Fruit fly (Drosophila melanogaster): Measurements from ENCODE around the gene Apl.

The Apl gene

DNA sequence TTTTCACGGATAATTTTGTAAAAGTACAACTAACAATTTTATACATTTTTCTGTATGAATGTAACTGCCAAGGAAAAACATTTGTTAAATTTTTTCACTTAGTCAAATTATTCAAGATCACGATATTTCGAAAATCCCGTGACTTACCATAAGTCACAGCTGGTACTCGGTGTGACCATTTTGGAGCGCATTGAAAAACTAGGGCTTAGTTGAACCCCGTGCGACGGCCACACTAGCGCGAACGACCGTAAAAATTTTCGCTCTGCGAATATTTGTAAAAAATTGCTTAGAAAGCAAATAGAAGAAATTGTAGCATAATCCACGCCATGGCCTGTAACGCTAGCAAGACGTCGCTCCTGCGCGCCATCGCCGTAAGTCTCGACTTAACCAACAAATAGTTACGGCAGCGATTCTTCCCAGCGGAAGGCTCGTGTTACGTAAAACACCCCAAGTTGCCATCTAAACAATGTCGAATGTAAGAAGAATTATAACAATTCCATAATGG, 10.9 kb upstream of the Apl start, which contains the start of gene UQCR-C2 (continued):
- no peak for TF ChIP-seq B-H1 (GFP tag; IDR thresholded peaks at IDR 0.05)
- peak; percentile 93 for TF ChIP-seq pzg (GFP tag; optimal IDR thresholded peaks at IDR 0.05)
- TF ChIP-seq CG31441 (GFP tag; IDR thresholded peaks at IDR 0.05): peak; percentile 96
- TF ChIP-seq chif (GFP tag; optimal IDR thresholded peaks at IDR 0.05): no peak
- no peak for TF ChIP-seq p53 (GFP tag; optimal IDR thresholded peaks at IDR 0.05)
- TF ChIP-seq HLHmδ (GFP tag; optimal IDR thresholded peaks at IDR 0.05): no peak
- peak; percentile 19; the same call in 1 of the 3 replicates for TF ChIP-seq CG6791 (GFP tag; IDR thresholded peaks at IDR 0.05; ENCODE audit: partially characterized antibody)
- TF ChIP-seq gsb-n (tag; optimal IDR thresholded peaks at IDR 0.05): no peak
- TF ChIP-seq Atf-2 (GFP tag; optimal IDR thresholded peaks at IDR 0.05): no peak
- TF ChIP-seq CG15479 (GFP tag; optimal IDR thresholded peaks at IDR 0.05): no peak
- TF ChIP-seq tx (GFP tag; optimal IDR thresholded peaks at IDR 0.05): no peak
- TF ChIP-seq run (tag; optimal IDR thresholded peaks at IDR 0.05): no peak
- peak; percentile 9 for TF ChIP-seq Max (GFP tag; optimal IDR thresholded peaks at IDR 0.05)
- TF ChIP-seq CG10321 (GFP tag; IDR thresholded peaks at IDR 0.05): no peak
- TF ChIP-seq Lpt (GFP tag; optimal IDR thresholded peaks at IDR 0.05): no peak
- TF ChIP-seq CG17912 (GFP tag; optimal IDR thresholded peaks at IDR 0.05): peak; percentile 55
- no peak for TF ChIP-seq onecut (GFP tag; IDR thresholded peaks at IDR 0.05)
- TF ChIP-seq fd64A (GFP tag; optimal IDR thresholded peaks at IDR 0.05): no peak
- TF ChIP-seq HLH4C (GFP tag; IDR thresholded peaks at IDR 0.05; ENCODE audit: partially characterized antibody): no peak
- TF ChIP-seq kni (GFP tag; optimal IDR thresholded peaks at IDR 0.05): no peak
- no peak for TF ChIP-seq H15 (GFP tag; IDR thresholded peaks at IDR 0.05)
- TF ChIP-seq gsb (GFP tag; IDR thresholded peaks at IDR 0.05): no peak
- TF ChIP-seq Bgb (GFP tag; IDR thresholded peaks at IDR 0.05; ENCODE audit: partially characterized antibody): peak; percentile 39
- TF ChIP-seq Hr51 (GFP tag; optimal IDR thresholded peaks at IDR 0.05): no peak
- TF ChIP-seq ab (GFP tag; optimal IDR thresholded peaks at IDR 0.05): no peak
- no peak for TF ChIP-seq Doc2 (GFP tag; IDR thresholded peaks at IDR 0.05)
- TF ChIP-seq Oaz (GFP tag; IDR thresholded peaks at IDR 0.05): no peak
- TF ChIP-seq CG6683 (GFP tag; optimal IDR thresholded peaks at IDR 0.05): no peak
- TF ChIP-seq scrt (GFP tag; optimal IDR thresholded peaks at IDR 0.05): no peak
- TF ChIP-seq Deaf1 (tag; optimal IDR thresholded peaks at IDR 0.05): no peak
- TF ChIP-seq CG8359 (GFP tag; optimal IDR thresholded peaks at IDR 0.05; ENCODE audit: borderline replicate concordance): no peak
- no peak for TF ChIP-seq Kr (GFP tag; optimal IDR thresholded peaks at IDR 0.05)
- peak; percentile 37 for TF ChIP-seq Dref (GFP tag; IDR thresholded peaks at IDR 0.05)
- TF ChIP-seq danr (GFP tag; IDR thresholded peaks at IDR 0.05): no peak
- peak; percentile 1 for TF ChIP-seq Side (GFP tag; optimal IDR thresholded peaks at IDR 0.05)
- TF ChIP-seq CG9932 (GFP tag; IDR thresholded peaks at IDR 0.05): peak; percentile 27; the same call in 1 of the 2 replicates
- no peak for TF ChIP-seq CG11456 (GFP tag; IDR thresholded peaks at IDR 0.05)
- no peak for TF ChIP-seq CG3407 (GFP tag; optimal IDR thresholded peaks at IDR 0.05)
- no peak for TF ChIP-seq E2f1 (GFP tag; IDR thresholded peaks at IDR 0.05)
- TF ChIP-seq zfh1 (GFP tag; IDR thresholded peaks at IDR 0.05): no peak
- TF ChIP-seq HmgD (GFP tag; optimal IDR thresholded peaks at IDR 0.05): peak; percentile 14
- peak; percentile 39 for TF ChIP-seq Sin3A (optimal IDR thresholded peaks at IDR 0.05)
- no peak for TF ChIP-seq Lim3 (GFP tag; IDR thresholded peaks at IDR 0.05)
- no peak for TF ChIP-seq CG13775 (GFP tag; optimal IDR thresholded peaks at IDR 0.05)
- TF ChIP-seq CG6765 (GFP tag; optimal IDR thresholded peaks at IDR 0.05): no peak
- peak; percentile 6; the same call in 1 of the 3 replicates for TF ChIP-seq ci (GFP tag; IDR thresholded peaks at IDR 0.05)
- no peak for TF ChIP-seq inv (GFP tag; IDR thresholded peaks at IDR 0.05; ENCODE audit: partially characterized antibody)
- peak; percentile 76 for TF ChIP-seq CG15514 (GFP tag; optimal IDR thresholded peaks at IDR 0.05)
- no peak for TF ChIP-seq jing (GFP tag; optimal IDR thresholded peaks at IDR 0.05)
- TF ChIP-seq CG3281 (GFP tag; optimal IDR thresholded peaks at IDR 0.05): no peak
- TF ChIP-seq vfl (GFP tag; optimal IDR thresholded peaks at IDR 0.05): no peak

All from whole organism, embryonic.